Worm (Caenorhabditis elegans): Measurements from ENCODE around the gene ttr-28.
A peak's percentile ranks its signal among the peaks of the same experiment; 100 is the strongest.

Gene ttr-28

DNA sequence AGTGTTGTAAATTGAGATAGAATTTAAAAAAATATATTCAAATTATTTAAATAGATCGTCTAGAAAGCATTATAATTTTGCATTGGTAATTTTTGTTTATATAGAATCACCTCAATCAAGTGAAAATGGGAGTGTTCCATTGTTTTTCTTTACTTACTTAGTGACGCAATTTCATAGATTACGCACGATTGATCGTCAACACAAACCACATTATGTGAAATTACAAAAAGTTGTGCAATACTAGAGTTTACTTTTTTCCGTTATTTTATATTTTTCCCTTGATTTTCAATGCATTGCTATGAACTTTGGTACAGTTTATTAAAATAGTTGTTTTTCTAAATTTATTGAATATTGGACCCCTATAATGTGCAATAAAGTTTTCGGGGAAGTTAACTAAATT lies 34.5 kb upstream of the ttr-28 start, which contains the start of gene T16G1.5:
Gene T16G1.5 (minus strand): TSS at position 119 of the 400 bp plus-strand sequence.
- TF ChIP-seq fkh-10 (GFP tag; optimal IDR thresholded peaks at IDR 0.05) (no peak), efl-1 (optimal IDR thresholded peaks at IDR 0.05) (no peak), efl-1 (GFP tag; optimal IDR thresholded peaks at IDR 0.05 in 1 of 2) (peak in 1 of 2 experiments; percentile 41), mab-9 (GFP tag; IDR thresholded peaks at IDR 0.05) (no peak), blmp-1 (tag; optimal IDR thresholded peaks at IDR 0.05) (no peak), unc-30 (tag; optimal IDR thresholded peaks at IDR 0.05) (no peak)

ce11 chrV:12937098-12937497 lies 32.1 kb upstream of the ttr-28 start, which contains the start of gene T16G1.6:
T16G1.6 (minus strand) TSS chrV:12937174.
- TF ChIP-seq nhr-20 (tag; optimal IDR thresholded peaks at IDR 0.05) = peak; percentile 56
- peak; percentile 82 for TF ChIP-seq elt-2 (tag; optimal IDR thresholded peaks at IDR 0.05)
- TF ChIP-seq alr-1 (tag; optimal IDR thresholded peaks at IDR 0.05; ENCODE audit: borderline replicate concordance) = no peak
- TF ChIP-seq lin-14 (GFP tag; optimal IDR thresholded peaks at IDR 0.05) = peak; percentile 4
- no peak for TF ChIP-seq nhr-47 (tag; optimal IDR thresholded peaks at IDR 0.05)
- TF ChIP-seq snpc-4 (tag; optimal IDR thresholded peaks at IDR 0.05) = no peak
- TF ChIP-seq ztf-11 (tag; optimal IDR thresholded peaks at IDR 0.05) = no peak
- TF ChIP-seq lin-35 (GFP tag; optimal IDR thresholded peaks at IDR 0.05) = peak in 1 of 2 experiments; percentile 17
- no peak for TF ChIP-seq pqm-1 (tag; optimal IDR thresholded peaks at IDR 0.05)

ce11 chrV:12934976-12935375 lies 30.0 kb upstream of the ttr-28 start, which contains the start of gene T16G1.7:
T16G1.7 (minus strand) TSS chrV:12935112.
- TF ChIP-seq lin-35 (GFP tag; optimal IDR thresholded peaks at IDR 0.05) = peak in 1 of 2 experiments; percentile 42
- no peak for TF ChIP-seq tlp-1 (tag; optimal IDR thresholded peaks at IDR 0.05)
- no peak for TF ChIP-seq snu-23 (GFP tag; optimal IDR thresholded peaks at IDR 0.05)
- TF ChIP-seq nhr-20 (tag; optimal IDR thresholded peaks at IDR 0.05) = peak; percentile 85
- TF ChIP-seq egl-13 (tag; optimal IDR thresholded peaks at IDR 0.05) = no peak
- no peak for TF ChIP-seq efl-1 (optimal IDR thresholded peaks at IDR 0.05)
- peak in 1 of 2 experiments; percentile 59 for TF ChIP-seq efl-1 (GFP tag; optimal IDR thresholded peaks at IDR 0.05 in 1 of 2)
- TF ChIP-seq pqm-1 (tag; optimal IDR thresholded peaks at IDR 0.05) = no peak
- TF ChIP-seq sptf-1 (tag; optimal IDR thresholded peaks at IDR 0.05) = no peak
- peak; percentile 87 for TF ChIP-seq elt-2 (tag; optimal IDR thresholded peaks at IDR 0.05)
- TF ChIP-seq nhr-11 (tag; optimal IDR thresholded peaks at IDR 0.05) = no peak
- no peak for TF ChIP-seq aha-1 (tag; optimal IDR thresholded peaks at IDR 0.05)
- no peak for TF ChIP-seq grh-1 (GFP tag; IDR thresholded peaks at IDR 0.05)
- TF ChIP-seq nhr-47 (tag; optimal IDR thresholded peaks at IDR 0.05) = no peak
- no peak for TF ChIP-seq ztf-11 (tag; optimal IDR thresholded peaks at IDR 0.05)
- no peak for TF ChIP-seq xbp-1 (tag; optimal IDR thresholded peaks at IDR 0.05)
- TF ChIP-seq lsy-2 (tag; optimal IDR thresholded peaks at IDR 0.05) = no peak
- peak; percentile 30 for TF ChIP-seq lin-14 (GFP tag; optimal IDR thresholded peaks at IDR 0.05)
- TF ChIP-seq ama-1 (optimal IDR thresholded peaks at IDR 0.05) = no peak
- TF ChIP-seq ceh-88 (GFP tag; IDR thresholded peaks at IDR 0.05) = no peak

ce11 chrV:12933654-12934053 lies 28.7 kb upstream of the ttr-28 start:
- TF ChIP-seq lin-14 (GFP tag; optimal IDR thresholded peaks at IDR 0.05) (no peak), nhr-237 (tag; optimal IDR thresholded peaks at IDR 0.05) (no peak), hpl-2 (GFP tag; optimal IDR thresholded peaks at IDR 0.05) (no peak), efl-1 (optimal IDR thresholded peaks at IDR 0.05) (no peak), efl-1 (GFP tag; optimal IDR thresholded peaks at IDR 0.05 in 1 of 2) (peak in 1 of 2 experiments; percentile 2), isw-1 (GFP tag; IDR thresholded peaks at IDR 0.05) (no peak), nhr-85 (tag) (peak; percentile 28), elt-2 (tag; optimal IDR thresholded peaks at IDR 0.05) (peak; percentile 37), blmp-1 (tag; optimal IDR thresholded peaks at IDR 0.05) (no peak), fos-1 (tag; optimal IDR thresholded peaks at IDR 0.05) (no peak)

- peak; percentile 97 for TF ChIP-seq blmp-1 (tag; optimal IDR thresholded peaks at IDR 0.05)
- TF ChIP-seq aha-1 (tag; optimal IDR thresholded peaks at IDR 0.05) = no peak
Measured at ce11 chrV:12928929-12929532, 24.1 kb upstream of the ttr-28 start, which contains the start of gene T16G1.2. T16G1.2 (plus strand) TSS chrV:12929482.

ce11 chrV:12924128-12924527 lies 19.2 kb upstream of the ttr-28 start, which contains the start of gene pqn-67:
pqn-67 (plus strand) TSS chrV:12924428.
- TF ChIP-seq skn-1 (tag; optimal IDR thresholded peaks at IDR 0.05) (no peak), efl-1 (optimal IDR thresholded peaks at IDR 0.05) (no peak), efl-1 (GFP tag; optimal IDR thresholded peaks at IDR 0.05 in 1 of 2) (peak in 1 of 2 experiments; percentile 12)
